Fruit fly (Drosophila melanogaster): ENCODE data around the gene Polr2J.

Polr2J gene

DNA sequence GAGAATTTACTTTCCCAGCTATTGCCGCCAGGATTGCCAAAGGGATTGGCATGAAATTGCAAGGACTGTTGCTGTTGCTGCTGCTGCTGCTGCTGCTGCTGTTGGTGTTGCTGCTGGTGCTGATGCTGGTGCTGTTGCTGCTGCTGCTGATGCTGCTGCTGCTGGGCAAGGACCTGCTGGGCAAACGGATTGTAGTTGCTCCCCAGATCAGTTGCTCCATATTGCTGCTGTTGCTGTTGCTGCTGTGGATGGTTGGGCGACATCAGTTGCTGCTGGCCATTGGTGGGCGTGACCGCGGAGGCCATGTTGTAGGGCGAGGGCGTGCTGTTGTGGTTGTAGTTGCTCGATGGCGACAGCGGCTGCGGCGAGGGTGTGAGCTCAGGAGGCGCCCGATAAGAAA lies 27.4 kb upstream of the Polr2J start:
- TF ChIP-seq Blimp-1 (GFP tag; optimal IDR thresholded peaks at IDR 0.05) = no peak
- TF ChIP-seq Hr4 (GFP tag; optimal IDR thresholded peaks at IDR 0.05) = no peak
- no peak for TF ChIP-seq acj6 (GFP tag; optimal IDR thresholded peaks at IDR 0.05)
- no peak for TF ChIP-seq esn (GFP tag; optimal IDR thresholded peaks at IDR 0.05)
- TF ChIP-seq net (GFP tag; optimal IDR thresholded peaks at IDR 0.05) = no peak
- no peak for TF ChIP-seq CG8632 (GFP tag; optimal IDR thresholded peaks at IDR 0.05)
- no peak for TF ChIP-seq svp (GFP tag)
- no peak for TF ChIP-seq Sox14 (GFP tag; optimal IDR thresholded peaks at IDR 0.05)
- no peak for TF ChIP-seq topi (GFP tag; optimal IDR thresholded peaks at IDR 0.05)
- no peak for TF ChIP-seq vri (GFP tag; optimal IDR thresholded peaks at IDR 0.05)

DNA sequence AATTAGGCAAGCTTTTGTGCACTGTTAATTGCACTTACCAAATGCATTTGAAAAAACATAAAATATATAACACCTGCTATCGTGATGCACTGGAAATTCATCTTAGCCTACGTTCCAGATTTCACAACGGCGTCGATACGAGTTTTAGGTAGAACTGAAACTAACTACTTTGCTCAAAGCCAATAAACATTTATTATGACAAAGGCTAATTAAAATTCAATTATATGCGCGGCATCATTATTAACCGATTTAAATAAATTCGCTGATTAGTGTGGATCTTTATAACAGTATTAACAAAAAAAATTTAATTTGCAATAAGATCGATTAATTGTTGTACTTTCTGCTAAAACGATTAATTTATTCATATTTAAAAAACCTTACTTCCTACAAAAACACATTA lies 26.3 kb upstream of the Polr2J start, which contains the start of gene CG33928:
Gene CG33928 (minus strand): TSS at position 101 of the 400 bp plus-strand sequence.
- TF ChIP-seq Eip93F (GFP tag; optimal IDR thresholded peaks at IDR 0.05) (no peak), Ets96B (tag; optimal IDR thresholded peaks at IDR 0.05) (no peak), spab (GFP tag; optimal IDR thresholded peaks at IDR 0.05) (no peak), CG3919 (GFP tag; optimal IDR thresholded peaks at IDR 0.05) (no peak), Hr4 (GFP tag; optimal IDR thresholded peaks at IDR 0.05) (no peak), fd59A (GFP tag; optimal IDR thresholded peaks at IDR 0.05) (no peak), CG10631 (GFP tag; optimal IDR thresholded peaks at IDR 0.05) (no peak), pdm3 (GFP tag; optimal IDR thresholded peaks at IDR 0.05) (no peak), achi (GFP tag; optimal IDR thresholded peaks at IDR 0.05) (no peak), Sox15 (GFP tag; optimal IDR thresholded peaks at IDR 0.05) (no peak), Eip78C (GFP tag) (no peak), Sox102F (GFP tag; optimal IDR thresholded peaks at IDR 0.05) (no peak), CG11762 (GFP tag; optimal IDR thresholded peaks at IDR 0.05; ENCODE audit: insufficient read depth) (no peak), CG16779 (tag; optimal IDR thresholded peaks at IDR 0.05) (no peak)

DNA sequence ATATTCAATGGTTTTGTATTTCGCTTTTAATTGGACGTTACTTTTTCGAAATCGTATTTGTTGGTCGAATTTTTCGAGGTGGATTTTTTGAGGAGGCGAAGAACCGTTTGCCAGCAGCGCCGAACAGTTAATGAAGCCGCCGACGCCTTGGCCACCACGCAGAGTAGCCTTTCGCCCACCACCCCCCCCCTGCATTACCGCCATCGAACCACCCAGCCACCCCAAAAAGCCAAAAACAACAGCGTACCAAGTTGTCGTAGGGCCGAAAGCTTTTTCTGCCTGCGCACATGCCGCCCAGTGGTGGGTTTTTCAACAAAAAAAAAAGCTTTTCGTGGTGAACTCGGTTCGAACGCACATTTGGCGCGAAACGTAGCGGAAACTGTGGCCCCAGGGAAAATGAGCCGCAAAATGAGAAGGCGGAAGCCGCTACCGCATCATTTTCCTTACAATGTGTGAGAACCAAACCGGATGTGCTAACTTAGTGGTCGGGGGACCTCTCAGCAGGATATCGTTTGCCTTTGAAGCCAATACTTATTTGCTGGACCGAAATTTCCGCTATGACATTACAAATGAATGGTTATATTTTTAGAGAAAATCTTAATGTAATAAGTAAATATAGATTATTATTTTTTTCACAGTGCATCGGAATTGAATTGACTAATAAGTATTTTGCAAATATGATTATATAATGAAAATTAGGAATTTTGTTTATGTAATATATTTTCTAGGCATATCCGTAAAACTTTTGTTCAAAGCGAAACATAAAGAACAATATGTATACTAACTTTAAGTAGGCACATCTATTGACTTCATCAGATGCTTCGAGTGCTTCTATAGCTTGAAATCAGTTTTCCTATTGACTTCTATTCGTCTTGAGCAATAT lies 23.1 kb upstream of the Polr2J start, which contains the start of the genes Dif and CG5043:
Gene Dif (minus strand): TSS at position 132 of the 883 bp plus-strand sequence.
Gene CG5043 (plus strand): TSS at position 833 of the 883 bp plus-strand sequence.
- TF ChIP-seq CG8119 (GFP tag; IDR thresholded peaks at IDR 0.05) (0 out of 3 replicates have a peak, but pooled peaks have one; percentile 13), Eip93F (GFP tag; optimal IDR thresholded peaks at IDR 0.05) (no peak), CG1621 (tag; optimal IDR thresholded peaks at IDR 0.05) (no peak)

DNA sequence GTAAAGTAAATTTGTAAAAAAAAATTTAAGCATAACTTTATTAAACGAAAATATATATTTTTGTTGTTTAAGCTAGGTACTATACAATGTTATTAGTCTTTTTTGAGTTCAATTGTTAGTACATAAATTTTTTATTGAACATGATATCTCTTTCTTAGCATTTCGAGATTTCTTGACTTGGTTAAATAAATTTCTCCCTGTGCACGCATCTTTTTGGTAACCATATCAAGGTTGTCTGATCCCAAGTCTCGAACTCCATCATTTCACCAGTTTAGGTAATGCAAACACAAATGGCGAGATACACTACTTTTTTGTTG lies 21.1 kb upstream of the Polr2J start:
- TF ChIP-seq pdm3 (GFP tag; optimal IDR thresholded peaks at IDR 0.05) = peak; percentile 79
- TF ChIP-seq vri (GFP tag; optimal IDR thresholded peaks at IDR 0.05) = no peak
- peak; percentile 85 for TF ChIP-seq Hr4 (GFP tag; optimal IDR thresholded peaks at IDR 0.05)
- TF ChIP-seq CG6808 (GFP tag; optimal IDR thresholded peaks at IDR 0.05) = no peak
- peak; percentile 74 for TF ChIP-seq Hr39 (GFP tag; optimal IDR thresholded peaks at IDR 0.05)
- peak; percentile 77 for TF ChIP-seq CG34406 (GFP tag; optimal IDR thresholded peaks at IDR 0.05)
- TF ChIP-seq CG6854 (GFP tag; optimal IDR thresholded peaks at IDR 0.05) = no peak
- TF ChIP-seq Gug (GFP tag; IDR thresholded peaks at IDR 0.05) = peak; percentile 36
- TF ChIP-seq fd85E (GFP tag; optimal IDR thresholded peaks at IDR 0.05) = no peak
- TF ChIP-seq spab (GFP tag; optimal IDR thresholded peaks at IDR 0.05) = no peak
- TF ChIP-seq CG31627 (GFP tag; optimal IDR thresholded peaks at IDR 0.05) = peak; percentile 66
- peak; percentile 53 for TF ChIP-seq CG11902 (GFP tag; optimal IDR thresholded peaks at IDR 0.05)
- TF ChIP-seq CG10669 (GFP tag; optimal IDR thresholded peaks at IDR 0.05) = peak; percentile 51
- TF ChIP-seq CG6163 (GFP tag; IDR thresholded peaks at IDR 0.05) = peak; percentile 62; the same call in 2 of the 3 replicates
- TF ChIP-seq topi (GFP tag; optimal IDR thresholded peaks at IDR 0.05) = peak; percentile 82
- TF ChIP-seq Hr38 (GFP tag; optimal IDR thresholded peaks at IDR 0.05) = no peak
- TF ChIP-seq CG32006 (GFP tag; optimal IDR thresholded peaks at IDR 0.05) = no peak
- TF ChIP-seq achi (GFP tag; optimal IDR thresholded peaks at IDR 0.05) = peak; percentile 82
- peak; percentile 32 for TF ChIP-seq CG4318 (GFP tag; optimal IDR thresholded peaks at IDR 0.05)
- TF ChIP-seq CG1621 (tag; optimal IDR thresholded peaks at IDR 0.05) = no peak
- no peak for TF ChIP-seq dsx (GFP tag; optimal IDR thresholded peaks at IDR 0.05; ENCODE audit: poor library complexity, severe bottlenecking)
- TF ChIP-seq CG15336 (GFP tag; IDR thresholded peaks at IDR 0.05) = peak; percentile 88
- TF ChIP-seq Ets21C (GFP tag; optimal IDR thresholded peaks at IDR 0.05) = peak; percentile 59
- peak; percentile 48 for TF ChIP-seq Lpt (GFP tag; optimal IDR thresholded peaks at IDR 0.05)
- TF ChIP-seq salr (GFP tag; optimal IDR thresholded peaks at IDR 0.05) = peak in 1 of 2 experiments; percentile 71
- peak; percentile 76 for TF ChIP-seq acj6 (GFP tag; optimal IDR thresholded peaks at IDR 0.05)
- peak; percentile 55 for TF ChIP-seq CG8319 (GFP tag; optimal IDR thresholded peaks at IDR 0.05)
- peak; percentile 68 for TF ChIP-seq Sox102F (GFP tag; optimal IDR thresholded peaks at IDR 0.05)

Data from whole organism, prepupa.